Worm (Caenorhabditis elegans): ENCODE measurements around the gene nstp-4.

DNA sequence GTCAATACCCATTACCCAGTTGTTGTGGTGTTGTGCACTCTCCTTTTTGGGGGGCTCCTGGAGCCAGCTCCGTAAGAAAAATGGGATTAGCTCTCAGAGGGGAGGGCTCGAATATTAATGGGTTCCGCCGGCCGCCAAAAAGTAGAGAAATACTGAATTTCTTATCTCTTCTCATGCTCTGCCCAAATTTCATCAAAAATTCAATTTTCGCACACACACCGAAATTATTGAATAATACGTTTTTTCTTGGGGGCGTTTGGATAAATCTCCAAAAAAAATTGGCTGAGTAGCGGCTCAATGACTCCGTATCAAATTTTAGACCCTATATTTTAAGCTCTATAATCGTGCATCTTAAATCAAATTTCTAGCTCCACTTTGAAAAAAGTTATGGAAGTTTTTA, 11.5 kb downstream of the nstp-4 start:
- no peak for TF ChIP-seq ama-1 (optimal IDR thresholded peaks at IDR 0.05)
- TF ChIP-seq alr-1 (tag; optimal IDR thresholded peaks at IDR 0.05), result no peak
- TF ChIP-seq lin-39 (tag; optimal IDR thresholded peaks at IDR 0.05), result no peak
- no peak for TF ChIP-seq nhr-12 (tag; optimal IDR thresholded peaks at IDR 0.05)
- no peak for TF ChIP-seq nhr-23 (tag; optimal IDR thresholded peaks at IDR 0.05)
- TF ChIP-seq ztf-11 (tag; optimal IDR thresholded peaks at IDR 0.05), result no peak
